Fruit fly (Drosophila melanogaster) whole organism, embryonic: Measurements from ENCODE around the gene TwdlE.

Experiments used
- Atf6 ChIP-seq: fragments of 200-800 bp; sonication (Bioruptor generic); IDR thresholded peaks from 2 replicates; pipeline ENCODE4 v1.3.6; 2022; ENCODE audit warnings: missing biosample characterization, missing genetic modification characterization
- BtbVII ChIP-seq: fragments of 200-800 bp; sonication (Bioruptor generic); optimal IDR thresholded peaks from 3 replicates; lab custom pipeline; 2017; ENCODE audit warnings: missing biosample characterization, mild to moderate bottlenecking, missing genetic modification characterization
- CG10274 ChIP-seq: fragments of 200-800 bp; sonication (Bioruptor generic); optimal IDR thresholded peaks from 3 replicates; lab custom pipeline; 2017; ENCODE audit warnings: missing biosample characterization, mild to moderate bottlenecking, missing genetic modification characterization
- CG10565 ChIP-seq: fragments of 200-800 bp; sonication (Bioruptor generic); optimal IDR thresholded peaks from 3 replicates; lab custom pipeline; 2016; ENCODE audit warnings: missing biosample characterization, mild to moderate bottlenecking, missing genetic modification characterization
- CG11560 ChIP-seq: fragments of 200-800 bp; sonication (Bioruptor generic); IDR thresholded peaks from 3 replicates; pipeline ENCODE4 v1.3.6; 2022; ENCODE audit warnings: missing biosample characterization, missing genetic modification characterization
- CG12659 ChIP-seq: fragments of 200-800 bp; sonication (Bioruptor generic); optimal IDR thresholded peaks from 3 replicates; lab custom pipeline; 2017; ENCODE audit warnings: mild to moderate bottlenecking, missing biosample characterization, missing genetic modification reagents, missing genetic modification characterization
- CG13775 ChIP-seq: fragments of 200-800 bp; sonication (Bioruptor generic); optimal IDR thresholded peaks from 3 replicates; lab custom pipeline; 2017; ENCODE audit warnings: missing biosample characterization, mild to moderate bottlenecking, missing genetic modification characterization
- CG13894 ChIP-seq: fragments of 200-800 bp; sonication (Bioruptor generic); optimal IDR thresholded peaks from 3 replicates; lab custom pipeline; 2018; ENCODE audit warnings: missing biosample characterization, mild to moderate bottlenecking, missing genetic modification characterization, moderate library complexity
- CG15269 ChIP-seq: fragments of 200-800 bp; sonication (Bioruptor generic); optimal IDR thresholded peaks from 2 replicates; lab custom pipeline; 2018; ENCODE audit warnings: missing biosample characterization, mild to moderate bottlenecking, missing genetic modification characterization, moderate library complexity
- CG15601 ChIP-seq: fragments of 200-800 bp; sonication (Bioruptor generic); optimal IDR thresholded peaks from 3 replicates; lab custom pipeline; 2019; ENCODE audit warnings: missing biosample characterization, mild to moderate bottlenecking, missing genetic modification characterization, moderate library complexity
- CG31224 ChIP-seq: fragments of 200-800 bp; sonication (Bioruptor generic); IDR thresholded peaks from 2 replicates; pipeline ENCODE4 v1.3.6; 2022; ENCODE audit warnings: missing biosample characterization, missing genetic modification characterization
- CG43689 ChIP-seq: fragments of 200-800 bp; sonication (Bioruptor generic); IDR thresholded peaks from 2 replicates; pipeline ENCODE4 v1.3.6; 2022; ENCODE audit warnings: missing biosample characterization, missing genetic modification characterization
- CG6272 ChIP-seq: fragments of 200-800 bp; sonication (Bioruptor generic); IDR thresholded peaks from 2 replicates; pipeline ENCODE4 v1.3.6; 2022; ENCODE audit warnings: missing biosample characterization, missing genetic modification characterization
- CG6765 ChIP-seq: fragments of 200-800 bp; sonication (Bioruptor generic); optimal IDR thresholded peaks from 3 replicates; lab custom pipeline; 2017; ENCODE audit warnings: missing biosample characterization, mild to moderate bottlenecking, missing genetic modification characterization
- CG7786 ChIP-seq: fragments of 200-800 bp; sonication (Bioruptor generic); optimal IDR thresholded peaks from 2 replicates; lab custom pipeline; 2016; ENCODE audit warnings: missing biosample characterization, missing genetic modification characterization
- CG8089 ChIP-seq: fragments of 200-800 bp; sonication (Bioruptor generic); optimal IDR thresholded peaks from 3 replicates; lab custom pipeline; 2016; ENCODE audit warnings: missing biosample characterization, missing genetic modification characterization
- CG8290 ChIP-seq, 3 experiments: fragments of 200-800 bp; sonication (Bioruptor generic); optimal IDR thresholded peaks; 2 replicates each; lab custom pipeline; 2016 to 2019; ENCODE audit warnings: missing biosample characterization in 3 of 3, missing genetic modification characterization in 3 of 3, mild to moderate bottlenecking in 2 of 3, moderate library complexity in 1 of 3
- Deaf1 ChIP-seq: fragments of 200-800 bp; optimal IDR thresholded peaks from 3 replicates; lab custom pipeline; 2019; ENCODE audit warnings: missing biosample characterization, mild to moderate bottlenecking, missing genetic modification characterization, moderate library complexity
- Ets65A ChIP-seq: fragments of 200-800 bp; sonication (Bioruptor generic); peaks from one replicate; lab custom pipeline; 2016; ENCODE audit warnings: missing biosample characterization, missing genetic modification characterization
- HLH54F ChIP-seq: fragments of 200-800 bp; sonication (Bioruptor generic); optimal IDR thresholded peaks from 3 replicates; lab custom pipeline; 2016; ENCODE audit warnings: missing biosample characterization, missing genetic modification characterization
- Hr39 ChIP-seq: fragments of >200 bp; optimal IDR thresholded peaks from 2 replicates; lab custom pipeline; 2017
- Kr ChIP-seq: fragments of 200-800 bp; sonication (Bioruptor generic); optimal IDR thresholded peaks from 2 replicates; lab custom pipeline; 2017; ENCODE audit warnings: missing biosample characterization, mild to moderate bottlenecking, missing genetic modification characterization
- Lim3 ChIP-seq: fragments of 200-800 bp; sonication (Bioruptor generic); IDR thresholded peaks from 2 replicates; pipeline ENCODE4 v1.3.6; 2022; ENCODE audit warnings: missing biosample characterization, missing genetic modification characterization
- Lpt ChIP-seq: fragments of >200 bp; optimal IDR thresholded peaks from 2 replicates; lab custom pipeline; 2018; ENCODE audit warnings: missing biosample characterization, missing genetic modification characterization
- Med ChIP-seq: fragments of 200-800 bp; sonication (Bioruptor generic); peaks from one replicate; lab custom pipeline; 2016; ENCODE audit warnings: missing biosample characterization, missing genetic modification characterization, mild to moderate bottlenecking, inconsistent platforms, moderate library complexity
- Oli ChIP-seq: fragments of 200-800 bp; sonication (Bioruptor generic); optimal IDR thresholded peaks from 2 replicates; lab custom pipeline; 2018; ENCODE audit warnings: missing biosample characterization, mild to moderate bottlenecking, missing genetic modification characterization, moderate library complexity
- Opbp ChIP-seq: fragments of 200-800 bp; sonication (Bioruptor generic); IDR thresholded peaks from 3 replicates; pipeline ENCODE4 v1.3.6; 2022; ENCODE audit warnings: missing biosample characterization, missing genetic modification characterization; ENCODE audit not compliant: partially characterized antibody
- Ssrp ChIP-seq: fragments of 200-800 bp; sonication (Bioruptor generic); optimal IDR thresholded peaks from 2 replicates; lab custom pipeline; 2018; ENCODE audit warnings: missing biosample characterization, mild to moderate bottlenecking, missing genetic modification characterization, moderate library complexity
- Xbp1 ChIP-seq: fragments of 200-800 bp; sonication (Bioruptor generic); optimal IDR thresholded peaks from 3 replicates; lab custom pipeline; 2016; ENCODE audit warnings: missing biosample characterization, mild to moderate bottlenecking, missing genetic modification characterization
- YL-1 ChIP-seq: fragments of 200-800 bp; sonication (Bioruptor generic); optimal IDR thresholded peaks from 3 replicates; lab custom pipeline; 2017; ENCODE audit warnings: missing biosample characterization, mild to moderate bottlenecking, missing genetic modification characterization
- abd-A ChIP-seq: fragments of 200-800 bp; sonication (Bioruptor generic); optimal IDR thresholded peaks from 3 replicates; lab custom pipeline; 2019; ENCODE audit warnings: missing biosample characterization, mild to moderate bottlenecking, missing genetic modification characterization, moderate library complexity
- cas ChIP-seq: fragments of 200-800 bp; sonication (Bioruptor generic); IDR thresholded peaks from 2 replicates; pipeline ENCODE4 v1.3.6; 2022; ENCODE audit warnings: missing biosample characterization, missing genetic modification characterization
- chinmo ChIP-seq: fragments of 200-800 bp; sonication (Bioruptor generic); IDR thresholded peaks from 4 replicates; pipeline ENCODE4 v1.3.6; 2022; ENCODE audit warnings: missing biosample characterization, missing genetic modification characterization; ENCODE audit not compliant: partially characterized antibody
- dimm ChIP-seq: fragments of 200-800 bp; sonication (Bioruptor generic); IDR thresholded peaks from 2 replicates; pipeline ENCODE4 v1.3.6; 2022; ENCODE audit warnings: missing biosample characterization, missing genetic modification characterization
- dmrt99B ChIP-seq: fragments of 200-800 bp; sonication (Bioruptor generic); optimal IDR thresholded peaks from 2 replicates; lab custom pipeline; 2018; ENCODE audit warnings: missing biosample characterization, mild to moderate bottlenecking, missing genetic modification characterization, moderate library complexity
- ftz-f1 ChIP-seq: fragments of 200-800 bp; sonication (Bioruptor generic); optimal IDR thresholded peaks from 2 replicates; lab custom pipeline; 2016; ENCODE audit warnings: missing biosample characterization, missing genetic modification characterization
- hbn ChIP-seq: fragments of 200-800 bp; sonication (Bioruptor generic); IDR thresholded peaks from 2 replicates; pipeline ENCODE4 v1.3.6; 2022; ENCODE audit warnings: missing biosample characterization, missing genetic modification characterization; ENCODE audit not compliant: partially characterized antibody
- sens-2 ChIP-seq: fragments of 200-800 bp; sonication (Bioruptor generic); IDR thresholded peaks from 2 replicates; pipeline ENCODE4 v1.3.6; 2022; ENCODE audit warnings: missing biosample characterization, missing genetic modification characterization
- sim ChIP-seq: fragments of 200-800 bp; sonication (Bioruptor generic); IDR thresholded peaks from 2 replicates; pipeline ENCODE4 v1.3.6; 2022; ENCODE audit warnings: missing biosample characterization, missing genetic modification characterization
- tgo ChIP-seq: fragments of 200-800 bp; sonication (Bioruptor generic); IDR thresholded peaks from 3 replicates; pipeline ENCODE4 v1.3.6; 2022; ENCODE audit warnings: missing biosample characterization, missing genetic modification characterization
- tx ChIP-seq: fragments of 200-800 bp; sonication (Bioruptor generic); optimal IDR thresholded peaks from 2 replicates; lab custom pipeline; 2016; ENCODE audit warnings: missing biosample characterization, missing genetic modification characterization
- unpg ChIP-seq: fragments of 200-800 bp; sonication (Bioruptor generic); optimal IDR thresholded peaks from 3 replicates; lab custom pipeline; 2018; ENCODE audit warnings: missing biosample characterization, mild to moderate bottlenecking, missing genetic modification characterization, moderate library complexity

The TwdlE gene

dm6 chr2L:7871332-7871731 is 10.7 kb upstream of the TwdlE start, which contains the start of gene Proc:
Proc (minus strand) TSS chr2L:7871432.
- TF ChIP-seq YL-1 (no peak), CG7786 (no peak), Xbp1 (GFP tag; lab: Kevin White, UChicago) (no peak), dmrt99B (tag; lab: Kevin White, UChicago) (no peak), hbn (GFP tag; lab: Robert Waterston, UW) (no peak), CG15269 (tag; lab: Kevin White, UChicago) (no peak), Lim3 (GFP tag; lab: Robert Waterston, UW) (no peak), sim (GFP tag; lab: Robert Waterston, UW) (no peak), Lpt (GFP tag; lab: Kevin White, UChicago) (no peak), HLH54F (GFP tag; lab: Kevin White, UChicago) (no peak), tgo (no peak), CG43689 (no peak), Ets65A (GFP tag; lab: Kevin White, UChicago) (peak; percentile 74), unpg (GFP tag; lab: Kevin White, UChicago) (no peak), cas (GFP tag; lab: Robert Waterston, UW) (no peak), sens-2 (GFP tag; lab: Robert Waterston, UW) (no peak), CG13894 (tag; lab: Kevin White, UChicago) (peak; percentile 6), ftz-f1 (no peak), CG6765 (GFP tag; lab: Kevin White, UChicago) (no peak), CG8089 (GFP tag; lab: Kevin White, UChicago) (no peak), CG12659 (GFP tag; lab: Kevin White, UChicago) (no peak), Opbp (GFP tag; lab: Robert Waterston, UW) (0 out of 3 replicates have a peak, but pooled peaks have one; percentile 10), Kr (GFP tag; lab: Kevin White, UChicago) (no peak), Med (peak; percentile 50), CG15601 (no peak), tx (no peak), BtbVII (GFP tag; lab: Kevin White, UChicago) (no peak), CG10565 (GFP tag; lab: Kevin White, UChicago) (no peak), Oli (tag; lab: Kevin White, UChicago) (no peak), dimm (no peak), Deaf1 (tag; lab: Kevin White, UChicago) (peak; percentile 11), CG6272 (GFP tag; lab: Robert Waterston, UW) (0 out of 2 replicates have a peak, but pooled peaks have one; percentile 7), Atf6 (GFP tag; lab: Robert Waterston, UW) (no peak), Ssrp (tag; lab: Kevin White, UChicago) (no peak), CG8290 (GFP tag; optimal IDR thresholded peaks at IDR 0.05; lab: Kevin White, UChicago) (no peak), CG8290 (tag; optimal IDR thresholded peaks at IDR 0.05; lab: Kevin White, UChicago) (peak in 1 of 2 experiments; percentile 7), chinmo (GFP tag; lab: Robert Waterston, UW) (0 out of 4 replicates have a peak, but pooled peaks have one; percentile 24), CG13775 (no peak), CG31224 (GFP tag; lab: Robert Waterston, UW) (no peak), CG10274 (GFP tag; lab: Kevin White, UChicago) (peak; percentile 50), abd-A (tag; lab: Kevin White, UChicago) (peak; percentile 65)

- TF ChIP-seq Hr39 (lab: Kevin White, UChicago) (no peak), CG11560 (0 out of 3 replicates have a peak, but pooled peaks have one; percentile 7), Ets65A (GFP tag; lab: Kevin White, UChicago) (peak; percentile 82)
Observed at dm6 chr2L:7870212-7870611, 9.6 kb upstream of the TwdlE start.
